Fruit fly (Drosophila melanogaster) whole organism, prepupa: ENCODE measurements around the gene CG14082.

Experiments
- Blimp-1 ChIP-seq: fragments of 200-800 bp; sonication (Bioruptor generic); optimal IDR thresholded peaks from 3 replicates; lab custom pipeline; 2017; ENCODE audit warnings: missing biosample characterization, missing genetic modification characterization, mild to moderate bottlenecking, moderate library complexity, missing genetic modification reagents
- CG10631 ChIP-seq: fragments of 200-800 bp; sonication (Bioruptor generic); optimal IDR thresholded peaks from 2 replicates; lab custom pipeline; 2016; ENCODE audit warnings: missing biosample characterization, missing genetic modification characterization
- CG10669 ChIP-seq: fragments of 200-800 bp; sonication (Bioruptor generic); optimal IDR thresholded peaks from 3 replicates; lab custom pipeline; 2018; ENCODE audit warnings: missing biosample characterization, mild to moderate bottlenecking, missing genetic modification characterization, moderate library complexity
- CG11294 ChIP-seq: fragments of 200-800 bp; sonication (Bioruptor generic); IDR thresholded peaks from 2 replicates; pipeline ENCODE4 v1.3.6; 2022; ENCODE audit warnings: missing biosample characterization, missing genetic modification characterization
- CG11762 ChIP-seq: fragments of 200-800 bp; sonication (Bioruptor generic); optimal IDR thresholded peaks from 3 replicates; lab custom pipeline; 2016; ENCODE audit warnings: missing biosample characterization, missing genetic modification characterization; ENCODE audit not compliant: insufficient read depth
- CG11902 ChIP-seq: fragments of 200-800 bp; sonication (Bioruptor generic); optimal IDR thresholded peaks from 3 replicates; lab custom pipeline; 2016; ENCODE audit warnings: missing biosample characterization, missing genetic modification characterization
- CG15336 ChIP-seq: fragments of 200-800 bp; sonication (Bioruptor generic); IDR thresholded peaks from 2 replicates; pipeline ENCODE4 v1.3.6; 2022; ENCODE audit warnings: missing biosample characterization, missing genetic modification characterization
- CG1621 ChIP-seq: fragments of 200-800 bp; sonication (Bioruptor generic); optimal IDR thresholded peaks from 3 replicates; lab custom pipeline; 2018; ENCODE audit warnings: missing biosample characterization, mild to moderate bottlenecking, missing genetic modification characterization
- CG16779 ChIP-seq: fragments of 200-800 bp; sonication (Bioruptor generic); optimal IDR thresholded peaks from 3 replicates; lab custom pipeline; 2017; ENCODE audit warnings: missing biosample characterization, mild to moderate bottlenecking, missing genetic modification characterization
- CG3032 ChIP-seq: fragments of 200-800 bp; optimal IDR thresholded peaks from 2 replicates; lab custom pipeline; 2019; ENCODE audit warnings: missing biosample characterization, mild to moderate bottlenecking, missing genetic modification characterization, moderate library complexity
- CG31627 ChIP-seq: fragments of 200-800 bp; sonication (Bioruptor generic); optimal IDR thresholded peaks from 3 replicates; lab custom pipeline; 2016; ENCODE audit warnings: missing biosample characterization, missing genetic modification characterization
- CG32006 ChIP-seq: fragments of 200-800 bp; sonication (Bioruptor generic); optimal IDR thresholded peaks from 3 replicates; lab custom pipeline; 2017; ENCODE audit warnings: missing biosample characterization, mild to moderate bottlenecking, missing genetic modification characterization
- CG34406 ChIP-seq: fragments of 200-800 bp; sonication (Bioruptor generic); optimal IDR thresholded peaks from 3 replicates; lab custom pipeline; 2016; ENCODE audit warnings: missing biosample characterization, missing genetic modification characterization
- CG3919 ChIP-seq: fragments of 200-800 bp; sonication (Bioruptor generic); optimal IDR thresholded peaks from 3 replicates; lab custom pipeline; 2016; ENCODE audit warnings: missing biosample characterization, missing genetic modification characterization
- CG6163 ChIP-seq: fragments of 200-800 bp; sonication (Bioruptor generic); IDR thresholded peaks from 3 replicates; pipeline ENCODE4 v1.3.6; 2022; ENCODE audit warnings: missing biosample characterization, missing genetic modification characterization
- CG6792 ChIP-seq: fragments of 200-800 bp; sonication (Bioruptor generic); optimal IDR thresholded peaks from 3 replicates; lab custom pipeline; 2016; ENCODE audit warnings: missing biosample characterization, missing genetic modification characterization
- CG6854 ChIP-seq: fragments of 200-800 bp; sonication (Bioruptor generic); optimal IDR thresholded peaks from 2 replicates; lab custom pipeline; 2017; ENCODE audit warnings: missing biosample characterization, mild to moderate bottlenecking, missing genetic modification characterization
- CG8319 ChIP-seq: fragments of 200-800 bp; sonication (Bioruptor generic); optimal IDR thresholded peaks from 3 replicates; lab custom pipeline; 2016; ENCODE audit warnings: missing biosample characterization, missing genetic modification characterization
- CG8632 ChIP-seq: fragments of 200-800 bp; sonication (Bioruptor generic); optimal IDR thresholded peaks from 3 replicates; lab custom pipeline; 2016; ENCODE audit warnings: missing biosample characterization, missing genetic modification characterization
- CG9139 ChIP-seq: fragments of 200-800 bp; sonication (Bioruptor generic); optimal IDR thresholded peaks from 3 replicates; lab custom pipeline; 2017; ENCODE audit warnings: missing biosample characterization, mild to moderate bottlenecking, missing genetic modification characterization
- Eip93F ChIP-seq: fragments of 200-800 bp; sonication (Bioruptor generic); optimal IDR thresholded peaks from 2 replicates; lab custom pipeline; 2016; ENCODE audit warnings: missing biosample characterization, mild to moderate bottlenecking, missing genetic modification characterization
- Ets96B ChIP-seq: fragments of 200-800 bp; optimal IDR thresholded peaks from 2 replicates; lab custom pipeline; 2019; ENCODE audit warnings: missing biosample characterization, mild to moderate bottlenecking, missing genetic modification characterization, moderate library complexity
- Hr38 ChIP-seq: sonication (Bioruptor generic); optimal IDR thresholded peaks from 2 replicates; lab custom pipeline; 2016; ENCODE audit warnings: missing biosample characterization, missing genetic modification characterization
- Hr4 ChIP-seq: fragments of 200-800 bp; sonication (Bioruptor generic); optimal IDR thresholded peaks from 3 replicates; lab custom pipeline; 2016; ENCODE audit warnings: missing biosample characterization, missing genetic modification characterization
- Met ChIP-seq: fragments of 200-800 bp; sonication (Bioruptor generic); optimal IDR thresholded peaks from 3 replicates; lab custom pipeline; 2016; ENCODE audit warnings: missing biosample characterization, missing genetic modification characterization
- OdsH ChIP-seq: fragments of 200-800 bp; sonication (Bioruptor generic); optimal IDR thresholded peaks from 3 replicates; lab custom pipeline; 2016; ENCODE audit warnings: missing biosample characterization, missing genetic modification characterization
- Smox ChIP-seq: fragments of 200-800 bp; sonication (Bioruptor generic); optimal IDR thresholded peaks from 3 replicates; lab custom pipeline; 2016; ENCODE audit warnings: missing biosample characterization, missing genetic modification characterization
- Sox102F ChIP-seq: fragments of 200-800 bp; sonication (Bioruptor generic); optimal IDR thresholded peaks from 2 replicates; lab custom pipeline; 2016; ENCODE audit warnings: missing biosample characterization, mild to moderate bottlenecking, missing genetic modification characterization
- Sox14 ChIP-seq: fragments of 200-800 bp; sonication (Bioruptor generic); optimal IDR thresholded peaks from 3 replicates; lab custom pipeline; 2016; ENCODE audit warnings: missing biosample characterization, missing genetic modification characterization
- Sox15 ChIP-seq: fragments of 200-800 bp; sonication (Bioruptor generic); optimal IDR thresholded peaks from 3 replicates; lab custom pipeline; 2016; ENCODE audit warnings: missing biosample characterization, missing genetic modification characterization
- acj6 ChIP-seq: fragments of 200-800 bp; sonication (Bioruptor generic); optimal IDR thresholded peaks from 3 replicates; lab custom pipeline; 2016; ENCODE audit warnings: missing biosample characterization, missing genetic modification characterization
- cyc ChIP-seq: fragments of 200-800 bp; sonication (Bioruptor generic); optimal IDR thresholded peaks from 3 replicates; lab custom pipeline; 2016; ENCODE audit warnings: missing biosample characterization, missing genetic modification characterization
- dac ChIP-seq: fragments of 200-800 bp; sonication (Bioruptor generic); optimal IDR thresholded peaks from 2 replicates; lab custom pipeline; 2017; ENCODE audit warnings: missing biosample characterization, mild to moderate bottlenecking, missing genetic modification characterization
- dsx ChIP-seq: fragments of 200-800 bp; optimal IDR thresholded peaks from 3 replicates; lab custom pipeline; 2019; ENCODE audit warnings: missing biosample characterization, mild to moderate bottlenecking, missing genetic modification characterization, moderate library complexity; ENCODE audit not compliant: poor library complexity, severe bottlenecking
- esn ChIP-seq: fragments of 200-800 bp; sonication (Bioruptor generic); optimal IDR thresholded peaks from 2 replicates; lab custom pipeline; 2016; ENCODE audit warnings: missing biosample characterization, mild to moderate bottlenecking, missing genetic modification characterization, moderate library complexity
- fd59A ChIP-seq: fragments of 200-800 bp; sonication (Bioruptor generic); optimal IDR thresholded peaks from 2 replicates; lab custom pipeline; 2017; ENCODE audit warnings: missing biosample characterization, mild to moderate bottlenecking, missing genetic modification characterization, missing genetic modification reagents
- fd85E ChIP-seq: fragments of 200-800 bp; sonication (Bioruptor generic); optimal IDR thresholded peaks from 3 replicates; lab custom pipeline; 2016; ENCODE audit warnings: missing biosample characterization, missing genetic modification characterization
- fkh ChIP-seq: fragments of 200-800 bp; sonication (Bioruptor generic); optimal IDR thresholded peaks from 3 replicates; lab custom pipeline; 2017; ENCODE audit warnings: missing biosample characterization, mild to moderate bottlenecking, missing genetic modification characterization, moderate library complexity
- lz ChIP-seq: fragments of 200-800 bp; sonication (Bioruptor generic); optimal IDR thresholded peaks from 3 replicates; lab custom pipeline; 2016; ENCODE audit warnings: missing biosample characterization, missing genetic modification characterization
- pdm3 ChIP-seq: fragments of 200-800 bp; sonication (Bioruptor generic); optimal IDR thresholded peaks from 3 replicates; lab custom pipeline; 2016; ENCODE audit warnings: missing biosample characterization, missing genetic modification characterization
- salr ChIP-seq, 2 experiments: fragments of 200-800 bp; sonication (Bioruptor generic); optimal IDR thresholded peaks; 3 replicates each; lab custom pipeline; 2016 to 2018; ENCODE audit warnings: missing biosample characterization in 2 of 2, missing genetic modification characterization in 2 of 2, mild to moderate bottlenecking in 1 of 2
- spab ChIP-seq: fragments of 200-800 bp; sonication (Bioruptor generic); optimal IDR thresholded peaks from 2 replicates; lab custom pipeline; 2017; ENCODE audit warnings: missing biosample characterization, mild to moderate bottlenecking, missing genetic modification characterization, missing genetic modification reagents
- ss ChIP-seq, 2 experiments: fragments of 200-800 bp; sonication (Bioruptor generic); optimal IDR thresholded peaks; 2 replicates in 1 of 2; 3 replicates in 1 of 2; lab custom pipeline; 2017 to 2018; ENCODE audit warnings: mild to moderate bottlenecking in 2 of 2, missing biosample characterization in 2 of 2, missing genetic modification characterization in 2 of 2, moderate library complexity in 1 of 2
- svp ChIP-seq: fragments of 200-800 bp; sonication (Bioruptor generic); peaks from one replicate; lab custom pipeline; 2016; ENCODE audit warnings: missing biosample characterization, missing genetic modification characterization
- topi ChIP-seq: fragments of 200-800 bp; sonication (Bioruptor generic); optimal IDR thresholded peaks from 3 replicates; lab custom pipeline; 2016; ENCODE audit warnings: missing biosample characterization, missing genetic modification characterization
- vri ChIP-seq: fragments of 200-800 bp; sonication (Bioruptor generic); optimal IDR thresholded peaks from 3 replicates; lab custom pipeline; 2016; ENCODE audit warnings: missing biosample characterization, mild to moderate bottlenecking, missing genetic modification characterization

Gene CG14082

dm6 chr3L:19173084-19173720 is 34.4 kb upstream of the CG14082 start (continued):
- TF ChIP-seq CG10669 (GFP tag; lab: Kevin White, UChicago) = peak; percentile 92
- TF ChIP-seq CG9139 (GFP tag; lab: Kevin White, UChicago) = peak; percentile 82
- peak; percentile 60 for TF ChIP-seq CG8319 (GFP tag; lab: Kevin White, UChicago)
- TF ChIP-seq fd59A (GFP tag; lab: Kevin White, UChicago) = peak; percentile 94
- TF ChIP-seq salr (GFP tag; optimal IDR thresholded peaks at IDR 0.05; lab: Kevin White, UChicago) = peak; percentile 51 to 92
- TF ChIP-seq CG32006 (GFP tag; lab: Kevin White, UChicago) = peak; percentile 52
- peak; percentile 67 for TF ChIP-seq Hr4
- TF ChIP-seq CG16779 = peak; percentile 35
- TF ChIP-seq topi (GFP tag; lab: Kevin White, UChicago) = peak; percentile 82
- TF ChIP-seq CG10631 (GFP tag; lab: Kevin White, UChicago) = peak; percentile 90
- TF ChIP-seq CG11762 (GFP tag; lab: Kevin White, UChicago) = peak; percentile 80
- peak; percentile 86 for TF ChIP-seq CG3919 (GFP tag; lab: Kevin White, UChicago)
- peak; percentile 89 for TF ChIP-seq acj6 (GFP tag; lab: Kevin White, UChicago)
- no peak for TF ChIP-seq Eip93F (GFP tag; lab: Kevin White, UChicago)
- TF ChIP-seq pdm3 (GFP tag; lab: Kevin White, UChicago) = peak; percentile 81
- TF ChIP-seq Met = peak; percentile 86
- peak; percentile 88 for TF ChIP-seq CG6163
- TF ChIP-seq Blimp-1 = peak; percentile 15
- peak; percentile 62 for TF ChIP-seq Sox15 (GFP tag; lab: Kevin White, UChicago)
- peak; percentile 78 for TF ChIP-seq vri (GFP tag; lab: Kevin White, UChicago)
- TF ChIP-seq cyc = peak; percentile 81
- TF ChIP-seq Smox (GFP tag; lab: Kevin White, UChicago) = peak; percentile 82

dm6 chr3L:19172192-19172824 is 33.5 kb upstream of the CG14082 start:
- TF ChIP-seq Ets96B (peak; percentile 90), fd85E (GFP tag; lab: Kevin White, UChicago) (no peak), acj6 (GFP tag; lab: Kevin White, UChicago) (peak; percentile 85), Sox102F (GFP tag; lab: Kevin White, UChicago) (peak; percentile 90), dsx (GFP tag; lab: Kevin White, UChicago) (peak; percentile 89), CG6854 (GFP tag; lab: Kevin White, UChicago) (peak; percentile 67), CG11294 (no peak), Eip93F (GFP tag; lab: Kevin White, UChicago) (peak; percentile 53), OdsH (peak; percentile 79), svp (peak; percentile 95), Sox14 (peak; percentile 90), CG31627 (GFP tag; lab: Kevin White, UChicago) (peak; percentile 85), Hr38 (GFP tag; lab: Kevin White, UChicago) (no peak), pdm3 (GFP tag; lab: Kevin White, UChicago) (peak; percentile 83), ss (GFP tag; optimal IDR thresholded peaks at IDR 0.05; lab: Kevin White, UChicago) (peak; percentile 43 to 81), esn (GFP tag; lab: Kevin White, UChicago) (peak; percentile 90), CG16779 (peak; percentile 33), CG3032 (tag; lab: Kevin White, UChicago) (peak; percentile 90), CG8632 (GFP tag; lab: Kevin White, UChicago) (peak; percentile 75), Hr4 (peak; percentile 59), fkh (GFP tag; lab: Kevin White, UChicago) (no peak), CG34406 (GFP tag; lab: Kevin White, UChicago) (peak; percentile 74), CG15336 (GFP tag; lab: Robert Waterston, UW) (0 out of 2 replicates have a peak, but pooled peaks have one; percentile 34), CG32006 (GFP tag; lab: Kevin White, UChicago) (peak; percentile 76), salr (GFP tag; optimal IDR thresholded peaks at IDR 0.05; lab: Kevin White, UChicago) (peak; percentile 78 to 83), CG10631 (GFP tag; lab: Kevin White, UChicago) (peak; percentile 88), dac (GFP tag; lab: Kevin White, UChicago) (peak; percentile 11), CG1621 (peak; percentile 86), CG11902 (GFP tag; lab: Kevin White, UChicago) (peak; percentile 75), CG6792 (peak; percentile 85), fd59A (GFP tag; lab: Kevin White, UChicago) (peak; percentile 91), lz (GFP tag; lab: Kevin White, UChicago) (peak; percentile 90), CG11762 (GFP tag; lab: Kevin White, UChicago) (peak; percentile 78), spab (peak; percentile 87)
